Worm (Caenorhabditis elegans): ENCODE measurements around the gene B0353.1.
A peak's percentile ranks its signal among the peaks of the same experiment; 100 is the strongest.

Gene B0353.1

DNA sequence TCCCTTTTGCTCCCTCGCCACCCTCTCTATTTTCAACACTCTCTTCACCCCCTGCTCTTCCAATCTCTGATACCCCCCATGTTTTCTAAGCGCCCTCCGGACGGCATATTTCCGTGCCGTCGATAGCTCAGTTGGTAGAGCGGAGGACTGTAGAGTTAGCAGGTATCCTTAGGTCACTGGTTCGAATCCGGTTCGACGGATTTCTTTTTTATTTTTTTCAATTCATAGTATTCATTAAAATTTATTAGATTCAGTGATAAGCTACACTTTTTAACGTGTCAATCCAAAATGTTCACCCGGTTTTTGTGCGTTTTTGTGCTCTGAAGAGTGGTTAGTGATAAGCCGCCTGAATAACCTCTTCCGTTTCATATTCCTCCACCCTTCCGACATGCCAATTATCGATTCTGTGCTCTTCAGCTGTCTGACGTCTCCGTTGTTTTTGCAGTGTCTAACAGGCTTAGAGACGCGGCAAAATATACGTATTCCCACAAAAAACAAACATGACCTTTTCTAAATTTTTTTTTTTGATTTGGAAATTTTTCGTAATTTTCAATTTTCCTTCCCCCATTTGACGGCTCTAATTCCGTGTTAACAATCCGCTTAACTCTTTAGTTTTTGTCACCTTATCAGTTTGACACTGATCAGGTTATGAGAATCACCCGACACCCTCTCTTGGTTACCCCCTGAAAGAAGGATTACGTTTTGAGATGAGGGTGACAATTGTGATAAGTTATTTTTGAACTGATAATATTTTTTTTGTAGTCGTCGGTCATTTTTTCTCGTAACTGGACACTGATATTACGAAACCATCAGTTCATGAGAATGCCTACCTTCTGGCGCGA lies 20.3 kb upstream of the B0353.1 start (continued):
- TF ChIP-seq lin-38 (GFP tag; IDR thresholded peaks at IDR 0.05), result no peak
- peak; percentile 55 for TF ChIP-seq mes-2 (tag; optimal IDR thresholded peaks at IDR 0.05; ENCODE audit: poor library complexity, severe bottlenecking)
- TF ChIP-seq dve-1 (tag; optimal IDR thresholded peaks at IDR 0.05; ENCODE audit: insufficient read depth), result peak; percentile 67
- TF ChIP-seq nhr-111 (GFP tag; optimal IDR thresholded peaks at IDR 0.05), result no peak
- peak; percentile 71; the same call in 1 of the 2 replicates for TF ChIP-seq pha-4 (GFP tag; IDR thresholded peaks at IDR 0.05)
- TF ChIP-seq pha-4 (tag; optimal IDR thresholded peaks at IDR 0.05), result no peak
- no peak for TF ChIP-seq aha-1 (tag)
- no peak for TF ChIP-seq ZK546.5 (tag; optimal IDR thresholded peaks at IDR 0.05)
- TF ChIP-seq nhr-42 (GFP tag; IDR thresholded peaks at IDR 0.05), result no peak
- peak; percentile 55 for TF ChIP-seq spr-1 (tag; optimal IDR thresholded peaks at IDR 0.05)
- peak; percentile 43; the same call in 1 of the 2 replicates for TF ChIP-seq D1046.2 (GFP tag; IDR thresholded peaks at IDR 0.05)
- no peak for TF ChIP-seq F44E2.7 (GFP tag; IDR thresholded peaks at IDR 0.05)
- 0 out of 2 replicates have a peak, but pooled peaks have one; percentile 42 for TF ChIP-seq saeg-2 (GFP tag; IDR thresholded peaks at IDR 0.05)
- peak; percentile 13 for TF ChIP-seq hlh-30 (tag; optimal IDR thresholded peaks at IDR 0.05; ENCODE audit: insufficient read depth)
- TF ChIP-seq unc-130 (GFP tag; optimal IDR thresholded peaks at IDR 0.05), result no peak

- 0 out of 2 replicates have a peak, but pooled peaks have one; percentile 17 for TF ChIP-seq egl-43 (GFP tag; IDR thresholded peaks at IDR 0.05)
These were observed 19.5 kb upstream of the B0353.1 start for ce11 chrIII:536297-536696.

- TF ChIP-seq daf-16 (GFP tag; optimal IDR thresholded peaks at IDR 0.05) (no peak), daf-16 (tag; optimal IDR thresholded peaks at IDR 0.05) (no peak), ces-1 (GFP tag; optimal IDR thresholded peaks at IDR 0.05) (no peak), nhr-76 (tag; optimal IDR thresholded peaks at IDR 0.05) (no peak), aha-1 (tag) (peak; percentile 92), mxl-2 (GFP tag; conservative IDR thresholded peaks at IDR 0.05) (no peak), ceh-44 (GFP tag; IDR thresholded peaks at IDR 0.05) (no peak), madf-5 (GFP tag; IDR thresholded peaks at IDR 0.05) (no peak), spr-3 (GFP tag; optimal IDR thresholded peaks at IDR 0.05) (no peak)
These were observed 18.7 kb upstream of the B0353.1 start for ce11 chrIII:537054-537453.

DNA sequence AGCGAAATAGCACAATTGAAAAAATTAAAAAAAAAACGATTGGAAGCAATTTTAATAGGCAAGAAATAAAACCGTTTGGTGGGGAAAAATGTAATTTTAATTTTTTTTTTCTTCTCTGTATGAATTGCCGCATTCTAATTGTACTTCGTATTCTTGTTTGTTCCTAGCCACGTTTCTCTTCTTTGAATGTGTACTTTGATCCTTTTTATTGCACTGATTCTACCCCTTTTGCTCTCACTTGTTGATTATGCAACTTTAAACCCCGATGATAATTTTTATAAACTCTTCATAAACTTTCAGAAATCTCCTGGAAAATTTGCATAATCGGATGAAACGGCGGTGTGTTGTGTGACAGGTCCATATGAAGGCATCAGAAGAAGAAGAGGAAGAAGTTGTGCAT lies 14.0 kb upstream of the B0353.1 start, which contains the start of gene T22F7.1:
TSS of gene T22F7.1 (plus strand) at position 301 of the 400 bp plus-strand sequence.
- no peak for TF ChIP-seq zip-11 (GFP tag; IDR thresholded peaks at IDR 0.05)
- no peak for TF ChIP-seq hlh-30 (tag; optimal IDR thresholded peaks at IDR 0.05; ENCODE audit: insufficient read depth)
- no peak for TF ChIP-seq nhr-237 (tag; optimal IDR thresholded peaks at IDR 0.05)
- no peak for TF ChIP-seq hif-1 (tag; optimal IDR thresholded peaks at IDR 0.05)
- no peak for TF ChIP-seq aha-1 (tag)
- TF ChIP-seq dve-1 (tag; optimal IDR thresholded peaks at IDR 0.05; ENCODE audit: insufficient read depth), result no peak
- TF ChIP-seq ceh-32 (tag; optimal IDR thresholded peaks at IDR 0.05; ENCODE audit: poor library complexity), result no peak
- TF ChIP-seq dpl-1 (GFP tag; optimal IDR thresholded peaks at IDR 0.05), result no peak
- no peak for TF ChIP-seq nhr-102 (tag; optimal IDR thresholded peaks at IDR 0.05)
- TF ChIP-seq daf-16 (GFP tag; optimal IDR thresholded peaks at IDR 0.05), result no peak
- no peak for TF ChIP-seq daf-16 (tag; optimal IDR thresholded peaks at IDR 0.05)
- TF ChIP-seq attf-4 (tag; optimal IDR thresholded peaks at IDR 0.05), result no peak
- TF ChIP-seq mdl-1 (tag; optimal IDR thresholded peaks at IDR 0.05), result no peak
- no peak for TF ChIP-seq saeg-2 (GFP tag; IDR thresholded peaks at IDR 0.05)
- no peak for TF ChIP-seq zip-2 (tag; optimal IDR thresholded peaks at IDR 0.05)
- no peak for TF ChIP-seq T26A8.4 (GFP tag; IDR thresholded peaks at IDR 0.05)
- no peak for TF ChIP-seq lim-7 (GFP tag; IDR thresholded peaks at IDR 0.05)
- TF ChIP-seq F37D6.2 (tag; optimal IDR thresholded peaks at IDR 0.05), result no peak
- TF ChIP-seq daf-19 (GFP tag; conservative IDR thresholded peaks at IDR 0.05), result no peak
- no peak for TF ChIP-seq zfp-3 (GFP tag; conservative IDR thresholded peaks at IDR 0.05)
